Worm (Caenorhabditis elegans) whole organism, early embryonic: ENCODE data around the gene his-3.
"Not testable (repeated sequence)": the region's sequence is repeated elsewhere in the genome, so short reads cannot be mapped to it uniquely, and the experiment has no call there.

Experiments
- ama-1 ChIP-seq: fragments of 150-350 bp; optimal IDR thresholded peaks from 2 replicates; lab custom pipeline; 2014
- hmbx-1 ChIP-seq: sonication (generic microtip); optimal IDR thresholded peaks from 2 replicates; lab custom pipeline; 2016; ENCODE audit warnings: mild to moderate bottlenecking, missing genetic modification characterization, missing compliant biosample characterization
- hmg-4 ChIP-seq: fragments of 200-800 bp; sonication (Bioruptor generic); optimal IDR thresholded peaks from 2 replicates; lab custom pipeline; 2018; ENCODE audit warnings: mild to moderate bottlenecking, missing genetic modification characterization, missing compliant biosample characterization

DNA sequence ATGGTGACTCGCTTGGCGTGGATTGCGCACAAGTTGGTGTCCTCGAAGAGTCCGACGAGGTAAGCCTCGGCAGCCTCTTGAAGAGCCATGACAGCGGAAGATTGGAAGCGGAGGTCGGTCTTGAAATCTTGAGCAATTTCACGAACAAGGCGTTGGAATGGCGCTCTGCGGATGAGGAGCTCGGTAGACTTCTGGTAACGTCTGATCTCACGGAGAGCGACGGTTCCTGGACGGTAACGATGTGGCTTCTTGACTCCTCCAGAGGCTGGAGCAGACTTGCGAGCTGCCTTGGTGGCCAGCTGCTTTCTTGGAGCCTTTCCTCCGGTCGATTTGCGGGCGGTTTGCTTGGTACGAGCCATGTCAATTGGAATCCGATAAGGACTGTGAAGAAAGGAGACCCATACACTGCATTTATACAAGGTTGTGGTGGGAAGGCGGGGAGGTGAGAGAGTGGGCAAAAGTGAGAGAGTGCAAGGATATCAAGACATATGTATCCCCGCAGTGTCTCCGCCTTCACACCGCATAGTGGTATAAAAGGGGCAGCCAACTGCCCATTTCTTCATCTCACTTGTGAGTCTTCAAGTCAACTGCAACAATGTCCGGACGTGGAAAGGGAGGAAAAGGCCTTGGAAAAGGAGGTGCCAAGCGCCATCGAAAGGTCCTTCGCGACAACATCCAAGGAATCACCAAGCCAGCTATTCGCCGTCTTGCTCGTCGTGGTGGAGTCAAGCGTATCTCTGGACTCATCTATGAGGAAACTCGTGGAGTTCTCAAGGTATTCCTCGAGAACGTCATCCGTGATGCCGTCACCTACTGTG, 1.5 kb downstream of the his-3 start, which contains the start of the genes his-2 and his-1:
- peak; percentile 95 for TF ChIP-seq ama-1 (lab: Kevin White, UChicago)
- not testable (repeated sequence) for TF ChIP-seq hmg-4 (GFP tag; lab: Kevin White, UChicago); hmbx-1 (tag; lab: Kevin White, UChicago)
